Worm (Caenorhabditis elegans): ENCODE data around the gene C44H4.4.
"Not testable (repeated sequence)": the region's sequence is repeated elsewhere in the genome, so short reads cannot be mapped to it uniquely, and the experiment has no call there.

The C44H4.4 gene

DNA sequence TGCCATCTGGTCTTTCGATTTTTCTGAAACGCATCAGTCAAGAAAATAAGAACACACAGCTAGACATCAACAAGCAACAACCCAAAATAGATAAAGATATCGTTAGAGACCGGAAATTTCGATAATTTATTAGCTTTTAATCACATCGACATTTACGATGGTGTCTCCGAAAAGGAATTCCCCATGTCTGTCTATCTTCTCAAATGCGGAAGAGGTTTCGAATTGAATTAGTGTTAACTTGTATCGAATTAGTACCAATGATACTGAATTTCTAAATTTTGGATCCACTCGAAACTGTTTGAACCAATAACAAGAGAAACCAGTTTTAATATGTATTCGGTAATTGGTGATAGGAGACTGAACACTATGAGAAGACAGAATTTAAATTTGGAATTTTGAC, 54.3 kb downstream of the C44H4.4 start:
- TF ChIP-seq ama-1 (optimal IDR thresholded peaks at IDR 0.05), result no peak
- no peak for TF ChIP-seq peb-1 (tag; optimal IDR thresholded peaks at IDR 0.05)
- TF ChIP-seq lsy-2 (tag; optimal IDR thresholded peaks at IDR 0.05), result no peak
- peak; percentile 29 for TF ChIP-seq sma-9 (GFP tag; optimal IDR thresholded peaks at IDR 0.05)
- no peak for TF ChIP-seq sma-9 (tag; optimal IDR thresholded peaks at IDR 0.05)
- TF ChIP-seq alr-1 (tag; optimal IDR thresholded peaks at IDR 0.05), result no peak

- TF ChIP-seq ztf-1 (GFP tag; conservative IDR thresholded peaks at IDR 0.05) (no peak), peb-1 (tag; optimal IDR thresholded peaks at IDR 0.05) (no peak), nhr-10 (tag; optimal IDR thresholded peaks at IDR 0.05) (no peak), lsy-2 (tag; optimal IDR thresholded peaks at IDR 0.05) (no peak), nhr-23 (tag; optimal IDR thresholded peaks at IDR 0.05) (no peak), sma-9 (GFP tag; optimal IDR thresholded peaks at IDR 0.05) (no peak), sma-9 (tag; optimal IDR thresholded peaks at IDR 0.05) (no peak), Y55F3AM.14 (GFP tag; optimal IDR thresholded peaks at IDR 0.05) (no peak), lin-13 (GFP tag; optimal IDR thresholded peaks at IDR 0.05) (no peak), nhr-21 (tag; optimal IDR thresholded peaks at IDR 0.05) (no peak), C34F6.9 (tag; optimal IDR thresholded peaks at IDR 0.05) (no peak), lin-39 (tag; optimal IDR thresholded peaks at IDR 0.05) (no peak), lin-11 (tag; optimal IDR thresholded peaks at IDR 0.05) (no peak), nhr-25 (tag; optimal IDR thresholded peaks at IDR 0.05) (no peak), sem-4 (tag; optimal IDR thresholded peaks at IDR 0.05) (no peak), snpc-4 (tag; optimal IDR thresholded peaks at IDR 0.05) (no peak), mdl-1 (tag; optimal IDR thresholded peaks at IDR 0.05) (no peak)
Observed at ce11 chrX:14534117-14534516, 54.8 kb downstream of the C44H4.4 start, which contains the start of gene T24C2.5. TSS of gene T24C2.5 (plus strand) at chrX:14534417.

DNA sequence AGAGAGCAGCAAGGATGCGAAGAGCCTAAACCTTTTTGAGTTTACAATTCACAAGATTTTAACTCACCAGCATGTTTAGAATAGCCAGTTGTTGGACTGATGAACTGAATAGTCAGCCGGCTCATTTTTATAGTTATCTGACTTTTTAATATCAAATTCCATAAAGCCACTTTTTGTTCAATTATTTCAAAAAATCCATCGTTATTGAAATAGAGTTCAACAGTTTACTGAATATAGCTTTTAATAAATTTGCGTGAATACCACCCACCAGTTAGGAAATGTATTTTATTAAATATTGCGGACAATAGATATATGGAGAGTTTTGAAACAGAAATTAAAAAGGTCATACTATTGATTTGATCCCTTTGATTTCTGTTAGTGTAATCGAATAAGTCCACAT, 58.8 kb downstream of the C44H4.4 start, which contains the start of gene nspc-20:
TSS of gene nspc-20 (minus strand) at position 101 of the 400 bp plus-strand sequence.
- TF ChIP-seq lin-13 (GFP tag; optimal IDR thresholded peaks at IDR 0.05) (no peak), nhr-237 (tag; optimal IDR thresholded peaks at IDR 0.05) (no peak)

- TF ChIP-seq unc-55 (GFP tag; optimal IDR thresholded peaks at IDR 0.05); egl-27 (tag; optimal IDR thresholded peaks at IDR 0.05); sma-9 (GFP tag; optimal IDR thresholded peaks at IDR 0.05); sma-9 (tag; optimal IDR thresholded peaks at IDR 0.05): not testable (repeated sequence)
Observed at ce11 chrX:14528399-14528798, 60.5 kb downstream of the C44H4.4 start, which contains the start of gene nspc-19. TSS of gene nspc-19 (plus strand) at chrX:14528699.

- no peak for TF ChIP-seq fos-1 (tag; optimal IDR thresholded peaks at IDR 0.05)
- TF ChIP-seq mdl-1 (tag; optimal IDR thresholded peaks at IDR 0.05), result no peak
- no peak for TF ChIP-seq peb-1 (tag; optimal IDR thresholded peaks at IDR 0.05)
- no peak for TF ChIP-seq unc-55 (GFP tag; optimal IDR thresholded peaks at IDR 0.05)
- no peak for TF ChIP-seq ama-1 (optimal IDR thresholded peaks at IDR 0.05)
- TF ChIP-seq lin-11 (tag; optimal IDR thresholded peaks at IDR 0.05), result no peak
- TF ChIP-seq sma-3 (GFP tag; optimal IDR thresholded peaks at IDR 0.05), result no peak
- no peak for TF ChIP-seq nhr-129 (tag; optimal IDR thresholded peaks at IDR 0.05)
- TF ChIP-seq ZK546.5 (tag; optimal IDR thresholded peaks at IDR 0.05), result no peak
- TF ChIP-seq ztf-11 (tag; optimal IDR thresholded peaks at IDR 0.05), result no peak
- TF ChIP-seq nhr-6 (tag; optimal IDR thresholded peaks at IDR 0.05), result no peak
- TF ChIP-seq mab-5 (tag; optimal IDR thresholded peaks at IDR 0.05), result no peak
- no peak for TF ChIP-seq mbf-1 (tag; optimal IDR thresholded peaks at IDR 0.05)
Observed at ce11 chrX:14527559-14527958, 61.3 kb downstream of the C44H4.4 start, which contains the start of gene nspc-18. TSS of gene nspc-18 (minus strand) at chrX:14527659.

DNA sequence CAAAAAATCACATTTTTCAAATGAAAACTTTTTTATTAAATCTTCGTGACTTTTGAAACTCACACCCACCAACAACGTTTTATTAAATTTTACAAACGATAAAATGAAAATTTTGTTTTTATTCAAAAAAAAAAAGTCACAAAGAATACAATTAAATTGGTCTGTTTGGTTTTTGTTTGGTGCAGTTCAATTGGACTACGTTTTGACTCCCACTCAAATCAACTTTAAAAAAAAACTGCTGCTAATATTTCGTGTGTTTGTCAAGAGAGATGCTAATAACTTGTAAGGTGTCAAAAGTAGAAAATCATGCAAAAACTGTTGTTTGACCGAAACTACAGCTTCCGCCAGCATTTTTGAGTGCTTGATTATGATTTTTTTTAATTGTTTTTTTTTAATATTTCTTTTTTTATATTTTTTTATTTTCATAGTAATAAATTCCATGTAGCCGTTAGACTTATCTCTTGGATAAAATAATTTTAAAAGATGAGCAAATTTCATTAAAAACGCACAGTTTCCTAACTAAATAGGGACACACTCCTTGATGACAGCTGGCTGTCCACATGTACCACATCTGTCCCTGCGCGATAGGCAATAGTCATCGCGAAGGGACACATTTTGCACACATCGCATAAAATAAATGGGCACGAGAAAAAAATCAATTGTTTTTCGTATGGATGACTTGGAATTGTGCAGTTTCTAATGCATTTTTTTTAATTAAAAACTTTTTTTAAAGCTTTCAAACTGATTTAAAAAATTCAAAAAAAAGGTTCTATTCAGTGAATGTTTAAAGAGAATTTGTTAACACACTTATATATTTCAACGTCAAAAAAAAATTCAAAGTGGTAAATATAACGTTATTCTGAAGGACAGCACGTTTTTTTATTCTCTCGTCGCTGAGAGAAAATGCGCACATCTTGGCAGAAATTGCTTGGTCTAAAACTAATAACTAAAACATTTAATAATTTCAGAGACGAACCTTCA, 63.3 kb downstream of the C44H4.4 start:
- TF ChIP-seq unc-55 (GFP tag; optimal IDR thresholded peaks at IDR 0.05) (peak; percentile 99), nhr-6 (tag; optimal IDR thresholded peaks at IDR 0.05) (peak; percentile 99), zag-1 (tag; optimal IDR thresholded peaks at IDR 0.05) (peak; percentile 99), unc-62 (GFP tag; optimal IDR thresholded peaks at IDR 0.05) (peak; percentile 99), nhr-21 (tag; optimal IDR thresholded peaks at IDR 0.05) (peak; percentile 100), ceh-16 (tag; optimal IDR thresholded peaks at IDR 0.05) (peak; percentile 97), nhr-25 (tag; optimal IDR thresholded peaks at IDR 0.05) (peak; percentile 99), lsy-2 (tag; optimal IDR thresholded peaks at IDR 0.05) (peak; percentile 97), nhr-12 (tag; optimal IDR thresholded peaks at IDR 0.05) (peak; percentile 80), ceh-82 (tag; optimal IDR thresholded peaks at IDR 0.05) (peak; percentile 100), lin-11 (tag; optimal IDR thresholded peaks at IDR 0.05) (peak; percentile 98), mab-5 (tag; optimal IDR thresholded peaks at IDR 0.05) (peak; percentile 99), crh-2 (tag; optimal IDR thresholded peaks at IDR 0.05) (peak; percentile 100), elt-3 (tag; optimal IDR thresholded peaks at IDR 0.05) (peak; percentile 91), nhr-23 (tag; optimal IDR thresholded peaks at IDR 0.05) (no peak), lin-39 (tag; optimal IDR thresholded peaks at IDR 0.05) (peak; percentile 97), lin-13 (GFP tag; optimal IDR thresholded peaks at IDR 0.05) (peak; percentile 99), C34F6.9 (tag; optimal IDR thresholded peaks at IDR 0.05) (peak; percentile 99), snpc-4 (tag; optimal IDR thresholded peaks at IDR 0.05) (peak; percentile 92), nhr-10 (tag; optimal IDR thresholded peaks at IDR 0.05) (peak; percentile 98), ztf-1 (GFP tag; conservative IDR thresholded peaks at IDR 0.05) (no peak), sem-4 (tag; optimal IDR thresholded peaks at IDR 0.05) (peak; percentile 99), nhr-11 (tag; optimal IDR thresholded peaks at IDR 0.05) (peak; percentile 81), alr-1 (tag; optimal IDR thresholded peaks at IDR 0.05) (no peak)
